Worm (Caenorhabditis elegans) whole organism, late embryonic: ENCODE results near the gene T08D10.3.

Source experiments
- C08G9.2 ChIP-seq: sonication (generic microtip); optimal IDR thresholded peaks from 2 replicates; lab custom pipeline; 2016; ENCODE audit warnings: mild to moderate bottlenecking, missing genetic modification characterization, moderate library complexity, missing compliant biosample characterization
- C38D4.7 ChIP-seq: fragments of 200-800 bp; sonication (Bioruptor generic); optimal IDR thresholded peaks from 2 replicates; lab custom pipeline; 2018; ENCODE audit warnings: mild to moderate bottlenecking, missing genetic modification characterization, moderate library complexity, missing compliant biosample characterization
- K02D7.2 ChIP-seq: sonication (generic microtip); optimal IDR thresholded peaks from 2 replicates; lab custom pipeline; 2017; ENCODE audit warnings: mild to moderate bottlenecking, missing genetic modification characterization, missing compliant biosample characterization
- Y22D7AL.16 ChIP-seq: sonication (generic microtip); optimal IDR thresholded peaks from 2 replicates; lab custom pipeline; 2016; ENCODE audit warnings: missing genetic modification characterization, missing compliant biosample characterization
- ahr-1 ChIP-seq: sonication (generic microtip); optimal IDR thresholded peaks from 2 replicates; lab custom pipeline; 2016; ENCODE audit warnings: missing genetic modification characterization, missing compliant biosample characterization
- ama-1 ChIP-seq: fragments of 150-350 bp; optimal IDR thresholded peaks from 2 replicates; lab custom pipeline; 2014
- ceh-31 ChIP-seq: sonication (generic microtip); optimal IDR thresholded peaks from 2 replicates; lab custom pipeline; 2016; ENCODE audit warnings: missing genetic modification characterization, missing compliant biosample characterization
- ceh-9 ChIP-seq: sonication (generic microtip); optimal IDR thresholded peaks from 2 replicates; lab custom pipeline; 2016; ENCODE audit warnings: mild to moderate bottlenecking, missing genetic modification characterization, inconsistent platforms, missing compliant biosample characterization
- dve-1 ChIP-seq: sonication (generic microtip); optimal IDR thresholded peaks from 2 replicates; lab custom pipeline; 2017; ENCODE audit warnings: antibody characterized with exemption, mild to moderate bottlenecking, missing genetic modification characterization, missing compliant biosample characterization
- elt-2 ChIP-seq: sonication (generic microtip); optimal IDR thresholded peaks from 2 replicates; lab custom pipeline; 2016; ENCODE audit warnings: missing genetic modification reagents, missing genetic modification characterization, missing compliant biosample characterization
- elt-4 ChIP-seq: sonication (generic microtip); optimal IDR thresholded peaks from 2 replicates; lab custom pipeline; 2016; ENCODE audit warnings: missing genetic modification characterization, missing compliant biosample characterization
- eyg-1 ChIP-seq: sonication (generic microtip); optimal IDR thresholded peaks from 2 replicates; lab custom pipeline; 2016; ENCODE audit warnings: missing genotype, missing genetic modification characterization, missing compliant biosample characterization
- fax-1 ChIP-seq: sonication (generic microtip); optimal IDR thresholded peaks from 2 replicates; lab custom pipeline; 2016; ENCODE audit warnings: missing genotype, missing genetic modification characterization, missing compliant biosample characterization
- hlh-15 ChIP-seq: sonication (generic microtip); optimal IDR thresholded peaks from 2 replicates; lab custom pipeline; 2016; ENCODE audit warnings: missing genetic modification characterization, missing compliant biosample characterization
- hlh-30 ChIP-seq: sonication (generic microtip); optimal IDR thresholded peaks from 2 replicates; lab custom pipeline; 2017; ENCODE audit warnings: antibody characterized with exemption, missing genetic modification characterization, missing compliant biosample characterization; ENCODE audit not compliant: insufficient read depth
- lim-6 ChIP-seq: sonication (generic microtip); optimal IDR thresholded peaks from 2 replicates; lab custom pipeline; 2016; ENCODE audit warnings: missing genetic modification characterization, missing compliant biosample characterization
- odd-2 ChIP-seq: sonication (generic microtip); optimal IDR thresholded peaks from 2 replicates; lab custom pipeline; 2017; ENCODE audit warnings: antibody characterized with exemption, mild to moderate bottlenecking, missing genetic modification characterization, missing compliant biosample characterization
- pros-1 ChIP-seq: fragments of 150-350 bp; optimal IDR thresholded peaks from 2 replicates; lab custom pipeline; 2014; ENCODE audit warnings: missing biosample characterization, missing genetic modification reagents, missing genetic modification characterization
- ref-2 ChIP-seq: sonication (generic microtip); optimal IDR thresholded peaks from 2 replicates; lab custom pipeline; 2016; ENCODE audit warnings: missing genetic modification characterization, missing compliant biosample characterization
- sdc-2 ChIP-seq: sonication (generic microtip); optimal IDR thresholded peaks from 2 replicates; lab custom pipeline; 2016; ENCODE audit warnings: missing genotype, missing genetic modification characterization, missing compliant biosample characterization
- ttx-3 ChIP-seq: sonication (generic microtip); optimal IDR thresholded peaks from 2 replicates; lab custom pipeline; 2016; ENCODE audit warnings: missing genetic modification reagents, missing genetic modification characterization, missing compliant biosample characterization
- unc-3 ChIP-seq, 2 experiments: fragments of 200-800 bp in 1 of 2; sonication (Bioruptor generic) in 1 of 2; sonication (generic microtip) in 1 of 2; conservative IDR thresholded peaks in 1 of 2; optimal IDR thresholded peaks in 1 of 2; 2 replicates each; pipeline versions ENCODE4 v1.3.6 to Lab custom; 2016 to 2022; ENCODE audit warnings: missing compliant biosample characterization in 2 of 2, missing genetic modification characterization in 2 of 2, missing genetic modification reagents in 1 of 2
- unc-42 ChIP-seq: sonication (generic microtip); optimal IDR thresholded peaks from 2 replicates; lab custom pipeline; 2016; ENCODE audit warnings: missing genotype, missing genetic modification characterization, missing compliant biosample characterization
- unc-55 ChIP-seq: sonication (generic microtip); optimal IDR thresholded peaks from 2 replicates; lab custom pipeline; 2017; ENCODE audit warnings: missing biosample characterization, missing genetic modification reagents, missing genetic modification characterization
- unc-86 ChIP-seq: sonication (generic microtip); optimal IDR thresholded peaks from 2 replicates; lab custom pipeline; 2016; ENCODE audit warnings: missing genetic modification characterization, missing compliant biosample characterization
- zip-5 ChIP-seq: sonication (generic microtip); optimal IDR thresholded peaks from 2 replicates; lab custom pipeline; 2016; ENCODE audit warnings: missing genetic modification characterization, missing compliant biosample characterization
- ztf-16 ChIP-seq: sonication (generic microtip); optimal IDR thresholded peaks from 2 replicates; lab custom pipeline; 2017; ENCODE audit warnings: missing genetic modification characterization, missing compliant biosample characterization

T08D10.3 gene

DNA sequence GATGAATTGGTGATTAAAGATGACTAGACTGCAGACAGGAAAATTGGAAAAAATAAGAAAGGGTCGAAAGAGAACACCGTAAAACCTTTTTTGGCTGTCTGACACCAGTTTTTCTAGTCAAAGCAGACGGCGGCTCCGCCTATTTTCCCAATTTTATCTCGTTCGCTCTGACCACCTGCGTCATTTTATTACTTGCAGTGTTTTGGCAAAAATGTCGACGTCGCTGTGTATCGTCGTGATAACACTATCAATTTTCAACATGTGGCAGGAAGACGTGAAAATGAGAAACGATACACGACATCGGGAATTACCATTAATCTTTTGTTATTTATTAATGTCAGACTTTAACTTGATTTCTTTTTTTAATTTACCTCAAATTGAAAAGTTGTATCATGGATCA is 45.2 kb upstream of the T08D10.3 start, which contains the start of gene Y62H9A.15:
Y62H9A.15 (minus strand) TSS at position 100 of the 400 bp plus-strand sequence.
- peak; percentile 60 for TF ChIP-seq elt-2 (tag; lab: Kevin White, UChicago)
- no peak for TF ChIP-seq ceh-9 (tag; lab: Kevin White, UChicago)

- TF ChIP-seq unc-55 (GFP tag; lab: Kevin White, UChicago) = no peak
- no peak for TF ChIP-seq hlh-30
- no peak for TF ChIP-seq ceh-31 (tag; lab: Kevin White, UChicago)
- TF ChIP-seq K02D7.2 (tag; lab: Kevin White, UChicago) = no peak
- no peak for TF ChIP-seq dve-1 (tag; lab: Kevin White, UChicago)
- TF ChIP-seq elt-4 (tag; lab: Kevin White, UChicago) = no peak
- TF ChIP-seq ref-2 (tag; lab: Kevin White, UChicago) = no peak
- no peak for TF ChIP-seq pros-1 (tag; lab: Kevin White, UChicago)
- TF ChIP-seq unc-86 (tag; lab: Kevin White, UChicago) = no peak
Measured at ce11 chrX:11913824-11914223, 41.4 kb upstream of the T08D10.3 start, which contains the start of gene Y62H9A.12. Gene Y62H9A.12, plus strand, starts transcription at chrX:11914124.

DNA sequence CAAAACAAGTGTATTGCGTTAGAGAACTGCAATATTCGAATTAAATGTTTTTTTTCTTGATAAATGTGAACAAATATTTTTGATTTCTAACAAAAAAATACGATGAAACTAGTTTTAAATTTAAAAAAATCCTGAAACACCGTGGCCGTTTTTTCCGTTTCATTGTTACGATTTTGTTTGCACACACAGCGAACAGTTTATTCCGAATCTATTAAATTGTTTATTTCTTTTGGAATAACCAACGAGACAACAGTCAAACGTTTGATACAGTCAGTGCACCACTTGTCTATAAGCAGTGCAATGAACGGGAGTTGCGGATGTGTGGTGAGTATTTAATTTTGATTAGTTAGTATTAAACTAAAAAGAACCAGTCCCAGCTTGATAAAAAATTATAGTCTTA is 38.5 kb upstream of the T08D10.3 start, which contains the start of gene Y62H9A.13:
Y62H9A.13 (plus strand) TSS at position 301 of the 400 bp plus-strand sequence.
- no peak for TF ChIP-seq ama-1 (lab: Kevin White, UChicago)

DNA sequence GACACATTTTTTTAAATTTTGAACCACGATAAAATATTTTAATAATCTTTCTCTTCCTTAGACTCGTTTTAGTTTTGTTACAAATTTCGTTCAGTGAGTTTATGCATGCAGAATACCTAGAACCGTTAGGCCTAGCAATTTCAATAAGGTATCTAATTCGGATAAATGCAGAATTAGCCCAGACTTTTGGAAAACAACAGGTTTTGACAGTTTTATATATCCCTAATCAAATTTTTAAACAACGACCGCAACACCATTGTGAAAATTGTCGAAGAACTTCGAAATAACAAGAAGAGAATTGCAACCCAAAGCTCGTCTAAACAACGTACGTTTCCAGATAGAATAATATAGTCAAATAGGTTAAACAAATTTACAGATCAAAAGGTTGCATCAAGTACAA is 37.2 kb upstream of the T08D10.3 start, which contains the start of gene Y62H9A.16:
Y62H9A.16 (plus strand) TSS at position 301 of the 400 bp plus-strand sequence.
- TF ChIP-seq C08G9.2 (tag; lab: Kevin White, UChicago) (no peak), sdc-2 (tag; lab: Kevin White, UChicago) (no peak), unc-42 (tag; lab: Kevin White, UChicago) (no peak), ttx-3 (tag; lab: Kevin White, UChicago) (no peak), ztf-16 (tag; lab: Kevin White, UChicago) (no peak), Y22D7AL.16 (tag; lab: Kevin White, UChicago) (no peak)

ce11 chrX:11920723-11921283 is 34.4 kb upstream of the T08D10.3 start, which contains the start of gene Y62H9A.14:
Gene Y62H9A.14, plus strand, starts transcription at chrX:11921233.
- TF ChIP-seq unc-86 (tag; lab: Kevin White, UChicago) (no peak), unc-3 (GFP tag; conservative IDR thresholded peaks at IDR 0.05; lab: Robert Waterston, UW) (no peak), unc-3 (tag; optimal IDR thresholded peaks at IDR 0.05; lab: Kevin White, UChicago) (no peak), ahr-1 (tag; lab: Kevin White, UChicago) (no peak), fax-1 (tag; lab: Kevin White, UChicago) (no peak)
- TF ChIP-seq, all 69 proteins: peak for 0

ce11 chrX:11924158-11924557 is 31.1 kb upstream of the T08D10.3 start, which contains the start of gene F55G7.1:
Gene F55G7.1, plus strand, starts transcription at chrX:11924433.
- peak; percentile 97 for TF ChIP-seq sdc-2 (tag; lab: Kevin White, UChicago)
- TF ChIP-seq ref-2 (tag; lab: Kevin White, UChicago) = peak; percentile 9
- no peak for TF ChIP-seq lim-6 (tag; lab: Kevin White, UChicago)

- TF ChIP-seq odd-2 (tag; lab: Kevin White, UChicago) (no peak), C38D4.7 (no peak), ztf-16 (tag; lab: Kevin White, UChicago) (no peak), hlh-15 (tag; lab: Kevin White, UChicago) (no peak), K02D7.2 (tag; lab: Kevin White, UChicago) (no peak), ttx-3 (tag; lab: Kevin White, UChicago) (no peak), zip-5 (tag; lab: Kevin White, UChicago) (no peak), elt-4 (tag; lab: Kevin White, UChicago) (no peak), eyg-1 (tag; lab: Kevin White, UChicago) (no peak)
- TF ChIP-seq, all 69 proteins: peak for 0
Measured at ce11 chrX:11925243-11925642, 30.0 kb upstream of the T08D10.3 start.
